Worm (Caenorhabditis elegans): Measurements from ENCODE around the gene srf-3.

DNA sequence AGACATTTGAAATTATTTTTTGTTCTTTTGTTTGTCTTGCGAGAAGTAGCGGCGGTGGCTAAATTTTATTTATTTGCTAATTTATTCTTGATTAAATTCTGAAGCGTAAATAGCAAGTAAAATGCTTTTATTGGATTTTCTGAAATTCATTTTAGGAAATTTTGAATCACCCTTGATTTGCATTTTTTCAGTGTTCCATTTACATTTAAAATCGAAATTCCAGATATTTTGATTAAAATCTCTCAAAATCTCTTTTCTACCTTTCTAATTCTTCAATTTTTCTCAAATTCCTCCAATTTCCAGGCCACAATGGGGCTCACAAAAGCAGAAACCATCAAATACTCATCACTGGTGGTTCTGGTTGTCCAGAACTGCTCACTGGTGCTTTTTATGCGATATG is 5.9 kb downstream of the srf-3 start, which contains the start of gene nstp-5:
- TF ChIP-seq tbx-2 (tag; optimal IDR thresholded peaks at IDR 0.05) (no peak), snpc-4 (tag; optimal IDR thresholded peaks at IDR 0.05) (no peak), lin-35 (GFP tag; optimal IDR thresholded peaks at IDR 0.05) (no peak), lsy-2 (tag; optimal IDR thresholded peaks at IDR 0.05) (no peak), nhr-11 (tag; optimal IDR thresholded peaks at IDR 0.05) (no peak), mdl-1 (tag; optimal IDR thresholded peaks at IDR 0.05) (no peak), lin-13 (GFP tag; optimal IDR thresholded peaks at IDR 0.05) (no peak)
